Worm (Caenorhabditis elegans) whole organism, L2 larva: ENCODE results near the gene C07A9.5.

Source experiments
- Y55F3AM.14 ChIP-seq: fragments of 200-800 bp; sonication (Bioruptor generic); optimal IDR thresholded peaks from 2 replicates; lab custom pipeline; 2018; ENCODE audit warnings: mild to moderate bottlenecking, missing genetic modification characterization, missing compliant biosample characterization
- ceh-82 ChIP-seq: fragments of 150-350 bp; optimal IDR thresholded peaks from 2 replicates; lab custom pipeline; 2014; ENCODE audit warnings: missing biosample characterization, missing genetic modification characterization
- elt-3 ChIP-seq: sonication (generic microtip); optimal IDR thresholded peaks from 2 replicates; lab custom pipeline; 2017; ENCODE audit warnings: missing biosample characterization, missing genetic modification characterization
- fos-1 ChIP-seq: fragments of 150-350 bp; optimal IDR thresholded peaks from 2 replicates; lab custom pipeline; 2014; ENCODE audit warnings: missing biosample characterization, missing genetic modification characterization
- lin-13 ChIP-seq: fragments of 150-350 bp; optimal IDR thresholded peaks from 2 replicates; lab custom pipeline; 2014; ENCODE audit warnings: missing biosample characterization, missing genetic modification reagents, missing genetic modification characterization
- nhr-77 ChIP-seq: fragments of 150-350 bp; optimal IDR thresholded peaks from 2 replicates; lab custom pipeline; 2014; ENCODE audit warnings: missing biosample characterization, missing genetic modification characterization
- skn-1 ChIP-seq: sonication (generic microtip); optimal IDR thresholded peaks from 2 replicates; lab custom pipeline; 2017; ENCODE audit warnings: missing biosample characterization, missing genetic modification characterization
- snpc-4 ChIP-seq: fragments of 150-350 bp; optimal IDR thresholded peaks from 2 replicates; lab custom pipeline; 2014; ENCODE audit warnings: missing biosample characterization, missing genetic modification characterization
- unc-39 ChIP-seq: fragments of 150-350 bp; optimal IDR thresholded peaks from 2 replicates; lab custom pipeline; 2014; ENCODE audit warnings: missing biosample characterization, missing genetic modification characterization
- unc-55 ChIP-seq: fragments of 150-350 bp; sonication (generic microtip); optimal IDR thresholded peaks from 3 replicates; lab custom pipeline; 2014; ENCODE audit warnings: missing biosample characterization, missing genetic modification reagents, missing genetic modification characterization
- unc-62 ChIP-seq: fragments of 150-350 bp; optimal IDR thresholded peaks from 2 replicates; lab custom pipeline; 2014; ENCODE audit warnings: missing biosample characterization, missing genetic modification reagents, missing genetic modification characterization

DNA sequence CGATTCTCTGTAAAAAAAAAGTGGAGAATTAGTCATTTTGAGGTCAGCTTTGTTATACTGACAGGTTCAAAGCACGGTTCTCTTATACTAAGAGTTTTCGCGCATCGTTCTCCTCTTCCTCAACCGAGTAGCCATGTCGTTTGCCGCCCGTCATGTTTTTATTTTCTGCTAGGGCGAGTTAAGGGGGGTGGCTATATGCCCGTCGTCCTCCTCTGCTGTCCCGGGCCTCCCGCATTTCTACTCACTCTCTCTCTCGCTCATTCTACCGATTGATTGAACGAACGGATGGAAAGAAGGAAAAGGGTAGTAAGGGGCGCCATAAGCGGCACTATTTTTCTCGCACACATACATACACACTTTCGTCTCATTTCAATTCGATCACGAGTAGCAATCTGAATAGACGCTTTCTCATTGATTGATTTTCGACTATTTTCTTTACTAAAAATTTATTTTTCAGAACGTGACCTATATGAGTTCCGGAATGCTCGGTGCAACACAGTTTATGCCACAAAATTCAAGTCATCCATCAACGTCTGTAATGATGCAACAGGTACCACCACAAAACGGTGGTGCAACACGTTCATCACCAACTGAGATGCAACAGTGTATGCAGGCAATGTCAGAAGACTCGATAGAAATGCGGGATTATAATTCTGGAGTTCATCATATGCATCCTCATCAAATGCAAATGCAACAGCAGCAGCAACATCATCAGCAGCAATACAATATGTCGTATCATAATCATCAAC, 22.7 kb upstream of the C07A9.5 start:
- TF ChIP-seq unc-55 (no peak), unc-62 (GFP tag; lab: Kevin White, UChicago) (no peak), ceh-82 (tag; lab: Kevin White, UChicago) (no peak), fos-1 (tag; lab: Kevin White, UChicago) (no peak), skn-1 (tag; lab: Kevin White, UChicago) (no peak), lin-13 (GFP tag; lab: Kevin White, UChicago) (no peak), unc-39 (tag; lab: Kevin White, UChicago) (no peak), elt-3 (tag; lab: Kevin White, UChicago) (no peak), Y55F3AM.14 (GFP tag; lab: Kevin White, UChicago) (no peak), nhr-77 (tag; lab: Kevin White, UChicago) (no peak), snpc-4 (no peak)
